Fruit fly (Drosophila melanogaster): ENCODE data around the gene fon.

The fon gene

DNA sequence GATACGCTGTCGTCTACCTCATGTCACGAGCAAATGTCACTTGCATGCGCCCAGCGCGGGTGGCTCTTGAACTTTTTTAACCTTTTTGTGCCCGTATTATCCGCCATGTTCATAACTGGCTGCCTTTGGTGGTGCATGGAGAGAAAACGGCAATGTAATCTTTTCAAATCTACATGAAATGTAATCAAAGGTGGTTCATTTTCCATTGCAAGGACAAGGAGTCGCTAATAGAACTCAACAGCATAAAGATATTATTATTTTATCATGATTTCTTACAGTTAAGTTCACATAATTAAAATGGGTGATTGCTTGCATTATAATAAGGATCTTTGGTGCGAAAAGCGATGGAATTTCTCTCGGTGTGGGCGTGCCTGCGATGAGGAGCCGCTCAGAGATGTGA, 43.2 kb downstream of the fon start:
- TF ChIP-seq kay (GFP tag; ENCODE audit: borderline replicate concordance) (no peak), pad (GFP tag; optimal IDR thresholded peaks at IDR 0.05) (no peak), Crg-1 (GFP tag; optimal IDR thresholded peaks at IDR 0.05) (no peak), cnc (optimal IDR thresholded peaks at IDR 0.05) (no peak), bab1 (GFP tag; optimal IDR thresholded peaks at IDR 0.05) (no peak)

DNA sequence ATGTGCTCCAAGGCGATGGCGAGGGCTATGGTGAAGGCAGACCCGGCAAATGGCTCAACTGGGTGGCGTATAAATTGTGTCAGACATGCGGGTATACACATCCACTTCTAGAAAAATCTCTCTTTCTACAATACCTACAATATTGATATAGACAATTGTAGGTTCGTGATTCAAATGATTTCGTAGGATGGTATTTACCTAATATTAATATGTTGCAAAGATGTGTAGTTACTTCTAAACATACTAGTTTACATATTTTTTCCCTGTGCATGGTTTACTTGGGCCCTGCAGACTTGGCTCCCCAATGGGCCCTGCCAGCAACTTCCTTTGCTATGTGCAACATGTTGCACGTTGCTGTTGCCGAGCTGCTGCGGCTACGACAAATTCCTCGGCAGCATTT, 44.0 kb downstream of the fon start:
- no peak for TF ChIP-seq Mnt (GFP tag; optimal IDR thresholded peaks at IDR 0.05)
- TF ChIP-seq CG12768 (GFP tag; optimal IDR thresholded peaks at IDR 0.05), result no peak
- TF ChIP-seq CG7101 (tag; optimal IDR thresholded peaks at IDR 0.05), result no peak
- no peak for TF ChIP-seq CG14711 (tag; optimal IDR thresholded peaks at IDR 0.05)
- no peak for TF ChIP-seq CG11617 (GFP tag; optimal IDR thresholded peaks at IDR 0.05)
- no peak for TF ChIP-seq Clk (GFP tag; optimal IDR thresholded peaks at IDR 0.05)
- no peak for TF ChIP-seq kay (GFP tag; ENCODE audit: borderline replicate concordance)

DNA sequence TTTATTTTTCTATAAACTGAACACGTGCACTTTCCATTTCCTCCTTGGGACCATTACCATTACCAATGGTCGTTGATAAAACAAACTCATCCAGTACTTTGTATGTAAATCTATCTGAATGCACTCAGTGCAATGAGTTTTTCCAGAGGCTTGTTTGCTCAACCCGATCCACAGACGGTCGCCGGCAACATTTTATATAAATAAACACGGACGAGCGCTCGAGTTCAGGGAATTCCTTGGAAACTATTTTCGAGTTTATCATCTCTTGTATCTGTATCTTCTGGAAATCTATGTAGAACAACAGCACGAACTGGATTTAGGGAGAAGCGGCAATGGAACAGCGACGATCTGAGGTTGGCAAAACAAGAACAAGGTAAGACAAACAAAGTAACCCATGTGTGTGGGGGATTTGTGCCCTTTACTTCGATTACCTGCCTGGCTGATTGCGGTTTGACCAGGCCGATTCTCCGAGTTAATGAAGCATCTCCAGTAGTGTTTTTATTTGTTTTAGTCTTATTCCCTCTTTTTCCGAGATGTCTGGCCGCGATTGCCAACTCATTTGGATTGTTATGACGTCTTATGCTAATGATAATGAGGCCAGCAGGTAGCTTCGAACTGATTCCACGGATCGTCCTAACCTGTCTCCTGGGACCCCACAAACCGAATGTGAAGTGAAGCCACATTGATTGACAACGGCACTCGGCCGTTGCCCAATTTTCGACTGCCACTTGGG, 44.8 kb downstream of the fon start:
- no peak for TF ChIP-seq Mnt (GFP tag; optimal IDR thresholded peaks at IDR 0.05)
- no peak for TF ChIP-seq Clk (GFP tag; optimal IDR thresholded peaks at IDR 0.05)
- TF ChIP-seq tj (GFP tag; optimal IDR thresholded peaks at IDR 0.05), result no peak

DNA sequence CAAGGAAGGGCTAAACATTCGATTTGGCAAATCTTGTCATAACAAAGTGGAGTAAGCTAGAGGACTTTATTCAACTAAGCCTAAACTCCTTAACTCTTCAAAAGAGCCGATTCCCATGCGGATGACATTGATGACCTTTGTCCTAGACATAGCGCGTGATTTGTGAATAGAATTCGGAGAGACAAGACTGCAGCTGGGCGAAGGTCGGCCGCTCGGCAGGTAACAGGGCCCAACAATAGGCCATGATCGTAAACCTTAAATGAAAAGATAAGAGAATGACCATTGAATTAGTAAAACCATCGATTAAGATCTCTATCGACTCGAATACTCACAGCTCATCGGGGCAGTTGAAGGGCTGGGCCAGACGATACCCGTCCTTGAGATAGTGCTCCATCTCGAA, 47.0 kb downstream of the fon start:
- TF ChIP-seq toe (GFP tag; optimal IDR thresholded peaks at IDR 0.05), result no peak
- no peak for TF ChIP-seq CG14711 (tag; optimal IDR thresholded peaks at IDR 0.05)
- TF ChIP-seq CG33017 (tag; optimal IDR thresholded peaks at IDR 0.05), result no peak
- TF ChIP-seq tj (GFP tag; optimal IDR thresholded peaks at IDR 0.05), result no peak
- TF ChIP-seq CG11617 (GFP tag; optimal IDR thresholded peaks at IDR 0.05), result no peak
- TF ChIP-seq bab1 (GFP tag; optimal IDR thresholded peaks at IDR 0.05), result no peak
- TF ChIP-seq cic (GFP tag; optimal IDR thresholded peaks at IDR 0.05), result no peak
- TF ChIP-seq cnc (optimal IDR thresholded peaks at IDR 0.05), result no peak
- no peak for TF ChIP-seq CG7045 (GFP tag; optimal IDR thresholded peaks at IDR 0.05)
- TF ChIP-seq CG5204 (GFP tag; optimal IDR thresholded peaks at IDR 0.05), result no peak
- no peak for TF ChIP-seq kay (GFP tag; ENCODE audit: borderline replicate concordance)
- no peak for TF ChIP-seq CG12768 (GFP tag; optimal IDR thresholded peaks at IDR 0.05)
- no peak for TF ChIP-seq ovo (GFP tag; optimal IDR thresholded peaks at IDR 0.05)
- no peak for TF ChIP-seq Clk (GFP tag; optimal IDR thresholded peaks at IDR 0.05)

DNA sequence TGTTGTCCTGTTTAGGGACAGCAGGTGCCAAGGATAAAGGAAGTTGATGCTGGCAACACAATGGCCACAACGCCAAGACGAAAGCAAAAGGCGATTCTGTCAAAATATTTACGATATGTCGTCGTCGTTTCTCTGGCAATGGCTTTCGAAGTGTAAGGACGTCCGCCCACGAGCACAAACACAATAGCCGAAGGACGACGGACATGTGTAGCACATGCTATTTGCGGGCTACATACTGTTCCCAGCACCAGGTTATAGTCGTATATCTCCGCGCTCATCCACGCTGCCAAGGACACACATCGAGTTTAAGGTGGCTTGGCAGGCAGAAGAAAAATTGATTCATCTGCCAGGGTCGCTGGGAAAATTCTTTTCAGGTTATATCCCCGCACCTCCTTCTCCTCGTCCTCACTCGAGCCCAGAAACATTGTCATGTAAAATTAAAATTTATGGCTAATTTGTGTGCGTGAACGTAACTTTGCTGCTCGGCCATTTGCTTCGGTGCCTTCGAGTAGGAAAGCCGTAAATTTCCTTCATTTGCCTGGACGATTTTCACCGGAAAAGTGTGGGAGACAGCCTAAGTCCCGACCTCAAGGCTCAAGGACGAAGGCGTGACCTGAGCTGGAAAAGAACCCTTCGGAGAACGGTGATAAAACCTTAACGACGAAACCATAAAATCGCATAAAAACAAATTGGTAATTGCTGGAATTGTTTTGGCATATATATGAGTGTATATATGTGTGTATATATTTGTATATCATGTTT, 47.9 kb downstream of the fon start:
- TF ChIP-seq CG12768 (GFP tag; optimal IDR thresholded peaks at IDR 0.05) (no peak), Hr96 (GFP tag; optimal IDR thresholded peaks at IDR 0.05) (no peak), CG5204 (GFP tag; optimal IDR thresholded peaks at IDR 0.05) (no peak), cnc (optimal IDR thresholded peaks at IDR 0.05) (no peak), tj (GFP tag; optimal IDR thresholded peaks at IDR 0.05) (no peak), Crg-1 (GFP tag; optimal IDR thresholded peaks at IDR 0.05) (no peak), kay (GFP tag; ENCODE audit: borderline replicate concordance) (no peak), bab1 (GFP tag; optimal IDR thresholded peaks at IDR 0.05) (no peak), CG7045 (GFP tag; optimal IDR thresholded peaks at IDR 0.05) (no peak)

DNA sequence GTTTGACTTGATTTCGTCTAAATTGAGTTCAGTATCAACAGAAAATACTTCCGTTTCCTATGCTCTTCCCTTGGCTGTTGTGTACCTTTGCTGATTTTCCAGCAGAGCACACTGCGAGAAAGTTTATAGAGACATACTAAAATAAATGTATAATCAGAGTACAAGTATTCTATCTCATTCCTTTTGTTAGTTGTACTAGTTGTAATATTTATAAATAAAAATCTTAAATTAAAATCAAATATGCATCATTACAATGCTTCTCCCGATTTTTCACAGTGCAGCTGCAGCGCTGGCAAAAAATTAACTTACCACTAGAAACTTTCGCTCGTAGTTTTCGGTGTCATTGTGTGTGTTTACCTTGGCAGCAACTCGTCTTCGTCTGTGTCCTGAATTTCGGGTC, 51.0 kb downstream of the fon start:
- no peak for TF ChIP-seq kay (GFP tag; ENCODE audit: borderline replicate concordance)
- no peak for TF ChIP-seq Hr96 (GFP tag; optimal IDR thresholded peaks at IDR 0.05)
- no peak for TF ChIP-seq cic (GFP tag; optimal IDR thresholded peaks at IDR 0.05)
- TF ChIP-seq Crg-1 (GFP tag; optimal IDR thresholded peaks at IDR 0.05), result no peak
- no peak for TF ChIP-seq CG7045 (GFP tag; optimal IDR thresholded peaks at IDR 0.05)
- TF ChIP-seq CG5204 (GFP tag; optimal IDR thresholded peaks at IDR 0.05), result no peak
- no peak for TF ChIP-seq bab1 (GFP tag; optimal IDR thresholded peaks at IDR 0.05)
- TF ChIP-seq CG1620 (GFP tag; optimal IDR thresholded peaks at IDR 0.05), result no peak
- TF ChIP-seq Mnt (GFP tag; optimal IDR thresholded peaks at IDR 0.05), result no peak
- TF ChIP-seq CG12768 (GFP tag; optimal IDR thresholded peaks at IDR 0.05), result no peak
- no peak for TF ChIP-seq ovo (GFP tag; optimal IDR thresholded peaks at IDR 0.05)
- no peak for TF ChIP-seq tj (GFP tag; optimal IDR thresholded peaks at IDR 0.05)
- no peak for TF ChIP-seq CG7101 (tag; optimal IDR thresholded peaks at IDR 0.05)
- no peak for TF ChIP-seq Clk (GFP tag; optimal IDR thresholded peaks at IDR 0.05)
- no peak for TF ChIP-seq cnc (optimal IDR thresholded peaks at IDR 0.05)
- no peak for TF ChIP-seq CG14711 (tag; optimal IDR thresholded peaks at IDR 0.05)
- TF ChIP-seq CG11617 (GFP tag; optimal IDR thresholded peaks at IDR 0.05), result no peak
- TF ChIP-seq pad (GFP tag; optimal IDR thresholded peaks at IDR 0.05), result no peak
- no peak for TF ChIP-seq toe (GFP tag; optimal IDR thresholded peaks at IDR 0.05)

DNA sequence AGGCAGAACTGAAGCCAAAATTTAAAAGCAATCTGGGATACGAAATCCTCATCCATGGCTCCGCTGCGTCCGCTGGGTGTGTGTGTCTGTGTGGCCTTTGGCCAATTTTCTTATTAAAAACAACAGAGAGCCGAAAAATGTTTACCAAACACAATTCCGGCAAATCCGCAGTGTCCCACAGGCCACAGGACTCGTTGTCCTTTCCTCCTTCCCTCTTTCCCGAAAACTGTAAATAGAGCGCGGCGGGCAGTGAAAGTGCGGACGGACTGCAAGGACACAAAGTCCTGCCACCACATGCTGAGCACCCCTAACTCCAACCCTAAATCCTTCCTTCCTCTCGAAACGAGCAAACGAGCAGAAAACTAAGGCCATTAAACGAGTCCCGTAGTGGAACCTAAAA, 52.0 kb downstream of the fon start:
- TF ChIP-seq Hr96 (GFP tag; optimal IDR thresholded peaks at IDR 0.05) (no peak), Mnt (GFP tag; optimal IDR thresholded peaks at IDR 0.05) (no peak), ovo (GFP tag; optimal IDR thresholded peaks at IDR 0.05) (no peak)
